Fruit fly (Drosophila melanogaster) S2 (cell line): ENCODE measurements around the gene CG9986.

Experiments
- CG8478 ChIP-seq: fragments of >200 bp; optimal IDR thresholded peaks from 2 replicates; lab custom pipeline; 2018
- CTCF ChIP-seq, 2 experiments: fragments of >200 bp; optimal IDR thresholded peaks; 2 replicates each; lab custom pipeline; 2018

- TF ChIP-seq CG8478 (lab: Kevin White, UChicago), result no peak
- TF ChIP-seq CTCF (optimal IDR thresholded peaks at IDR 0.05; lab: Kevin White, UChicago), result no peak
Measured at dm6 chr3R:28656127-28656715, 50.3 kb downstream of the CG9986 start.
